Worm (Caenorhabditis elegans) whole organism, L1 larva: ENCODE measurements around the gene mrps-18C.

Experiments
- C04F5.9 ChIP-seq: sonication (generic microtip); optimal IDR thresholded peaks from 2 replicates; lab custom pipeline; 2016; ENCODE audit warnings: missing genetic modification characterization, missing compliant biosample characterization
- C16A3.4 ChIP-seq: fragments of 150-350 bp; optimal IDR thresholded peaks from 2 replicates; lab custom pipeline; 2014; ENCODE audit warnings: missing biosample characterization, missing genetic modification characterization
- alr-1 ChIP-seq: fragments of 200-800 bp; sonication (Bioruptor generic); optimal IDR thresholded peaks from 2 replicates; lab custom pipeline; 2018; ENCODE audit warnings: borderline replicate concordance, mild to moderate bottlenecking, missing genetic modification characterization, missing compliant biosample characterization
- aly-2 ChIP-seq: fragments of 150-350 bp; optimal IDR thresholded peaks from 2 replicates; lab custom pipeline; 2014; ENCODE audit warnings: missing biosample characterization, missing genetic modification characterization
- ama-1 ChIP-seq: fragments of 150-350 bp; optimal IDR thresholded peaks from 2 replicates; lab custom pipeline; 2014
- blmp-1 ChIP-seq: fragments of 150-350 bp; optimal IDR thresholded peaks from 2 replicates; lab custom pipeline; 2014; ENCODE audit warnings: missing biosample characterization, missing genetic modification characterization
- ceh-8 ChIP-seq: fragments of 200-800 bp; sonication (Bioruptor generic); optimal IDR thresholded peaks from 2 replicates; lab custom pipeline; 2018; ENCODE audit warnings: mild to moderate bottlenecking, missing genetic modification characterization, moderate library complexity, missing compliant biosample characterization
- ceh-90 ChIP-seq: sonication (generic microtip); optimal IDR thresholded peaks from 2 replicates; lab custom pipeline; 2016; ENCODE audit warnings: missing genetic modification characterization, missing compliant biosample characterization
- ces-1 ChIP-seq: fragments of 150-350 bp; optimal IDR thresholded peaks from 2 replicates; lab custom pipeline; 2014; ENCODE audit warnings: missing biosample characterization, missing genetic modification reagents, missing genetic modification characterization
- dpl-1 ChIP-seq, 3 experiments: fragments of 150-350 bp in 2 of 3; sonication (generic microtip) in 1 of 3; optimal IDR thresholded peaks; 2 replicates each; lab custom pipeline; 2014 to 2017; ENCODE audit warnings: missing biosample characterization in 3 of 3, missing genetic modification characterization in 3 of 3, missing genetic modification reagents in 3 of 3
- efl-1 ChIP-seq, 4 experiments: fragments of 150-350 bp; optimal IDR thresholded peaks in 3 of 4; peaks in 1 of 4; 1 replicate in 1 of 4; 2 replicates in 3 of 4; lab custom pipeline; 2014; ENCODE audit warnings: missing biosample characterization in 2 of 4, missing genetic modification characterization in 2 of 4, missing genetic modification reagents in 2 of 4
- efl-3 ChIP-seq: fragments of 200-800 bp; sonication (Bioruptor generic); optimal IDR thresholded peaks from 2 replicates; lab custom pipeline; 2018; ENCODE audit warnings: mild to moderate bottlenecking, missing genetic modification characterization, missing compliant biosample characterization
- elt-2 ChIP-seq: sonication (generic microtip); optimal IDR thresholded peaks from 2 replicates; lab custom pipeline; 2016; ENCODE audit warnings: missing genetic modification characterization, mild to moderate bottlenecking, inconsistent platforms, missing compliant biosample characterization, missing genetic modification reagents
- fkh-10 ChIP-seq: sonication (generic microtip); optimal IDR thresholded peaks from 2 replicates; lab custom pipeline; 2017; ENCODE audit warnings: missing biosample characterization, missing genetic modification reagents, missing genetic modification characterization
- fkh-4 ChIP-seq: sonication (generic microtip); optimal IDR thresholded peaks from 2 replicates; lab custom pipeline; 2016; ENCODE audit warnings: missing compliant biosample characterization, missing genetic modification characterization, borderline replicate concordance
- fos-1 ChIP-seq: fragments of 150-350 bp; optimal IDR thresholded peaks from 2 replicates; lab custom pipeline; 2014; ENCODE audit warnings: missing biosample characterization, missing genetic modification characterization
- hlh-4 ChIP-seq: sonication (generic microtip); optimal IDR thresholded peaks from 2 replicates; lab custom pipeline; 2016; ENCODE audit warnings: mild to moderate bottlenecking, missing genetic modification characterization, missing compliant biosample characterization
- irx-1 ChIP-seq: sonication (generic microtip); optimal IDR thresholded peaks from 2 replicates; lab custom pipeline; 2016; ENCODE audit warnings: missing genetic modification characterization, missing compliant biosample characterization
- isw-1 ChIP-seq: fragments of 200-800 bp; sonication (Bioruptor generic); IDR thresholded peaks from 2 replicates; pipeline ENCODE4 v1.3.6; 2022; ENCODE audit warnings: missing genetic modification characterization, missing compliant biosample characterization
- lin-13 ChIP-seq: fragments of 150-350 bp; optimal IDR thresholded peaks from 2 replicates; lab custom pipeline; 2014; ENCODE audit warnings: missing biosample characterization, missing genetic modification reagents, missing genetic modification characterization
- lin-14 ChIP-seq: fragments of 200-800 bp; sonication (Bioruptor generic); optimal IDR thresholded peaks from 2 replicates; lab custom pipeline; 2018; ENCODE audit warnings: mild to moderate bottlenecking, missing genetic modification characterization, moderate library complexity, missing compliant biosample characterization
- lin-35 ChIP-seq, 2 experiments: fragments of 150-350 bp; optimal IDR thresholded peaks; 2 replicates each; lab custom pipeline; 2014; ENCODE audit warnings: missing biosample characterization in 2 of 2, missing genetic modification characterization in 2 of 2, missing genetic modification reagents in 2 of 2
- lin-39 ChIP-seq: fragments of 150-350 bp; optimal IDR thresholded peaks from 2 replicates; lab custom pipeline; 2014; ENCODE audit warnings: missing biosample characterization, missing genetic modification reagents, missing genetic modification characterization
- lsy-2 ChIP-seq, 2 experiments: fragments of 150-350 bp; optimal IDR thresholded peaks; 2 replicates each; lab custom pipeline; 2014; ENCODE audit warnings: missing biosample characterization in 2 of 2, missing genetic modification characterization in 2 of 2
- mab-9 ChIP-seq: fragments of 200-800 bp; sonication (Bioruptor generic); IDR thresholded peaks from 2 replicates; pipeline ENCODE4 v1.3.6; 2022; ENCODE audit warnings: missing genetic modification reagents, missing genetic modification characterization, missing compliant biosample characterization
- mdl-1 ChIP-seq, 2 experiments: fragments of 150-350 bp; optimal IDR thresholded peaks; 2 replicates each; lab custom pipeline; 2014 to 2017; ENCODE audit warnings: missing biosample characterization in 2 of 2, missing genetic modification characterization in 2 of 2, inconsistent platforms in 1 of 2
- mef-2 ChIP-seq: fragments of 150-350 bp; optimal IDR thresholded peaks from 2 replicates; lab custom pipeline; 2014; ENCODE audit warnings: missing biosample characterization, missing genetic modification characterization
- nhr-11 ChIP-seq: fragments of 150-350 bp; optimal IDR thresholded peaks from 2 replicates; lab custom pipeline; 2014; ENCODE audit warnings: missing biosample characterization, missing genetic modification characterization
- nhr-12 ChIP-seq: sonication (generic microtip); optimal IDR thresholded peaks from 2 replicates; lab custom pipeline; 2017; ENCODE audit warnings: missing biosample characterization, missing genetic modification characterization
- nhr-19 ChIP-seq: fragments of 200-800 bp; sonication (Bioruptor generic); conservative IDR thresholded peaks from 2 replicates; pipeline ENCODE4 v1.3.6; 2022; ENCODE audit warnings: missing genetic modification characterization, missing compliant biosample characterization
- nhr-28 ChIP-seq: fragments of 150-350 bp; optimal IDR thresholded peaks from 2 replicates; lab custom pipeline; 2014; ENCODE audit warnings: missing biosample characterization, missing genetic modification characterization
- nhr-47 ChIP-seq: sonication (generic microtip); optimal IDR thresholded peaks from 2 replicates; lab custom pipeline; 2016; ENCODE audit warnings: mild to moderate bottlenecking, missing genetic modification characterization, moderate library complexity, missing compliant biosample characterization
- nhr-71 ChIP-seq: sonication (generic microtip); optimal IDR thresholded peaks from 2 replicates; lab custom pipeline; 2016; ENCODE audit warnings: mild to moderate bottlenecking, missing genetic modification characterization, moderate library complexity, missing compliant biosample characterization
- nhr-76 ChIP-seq: sonication (generic microtip); optimal IDR thresholded peaks from 2 replicates; lab custom pipeline; 2017; ENCODE audit warnings: missing biosample characterization, missing genetic modification characterization
- nhr-77 ChIP-seq: fragments of 150-350 bp; optimal IDR thresholded peaks from 2 replicates; lab custom pipeline; 2014; ENCODE audit warnings: missing biosample characterization, missing genetic modification characterization
- nhr-84 ChIP-seq: sonication (generic microtip); optimal IDR thresholded peaks from 2 replicates; lab custom pipeline; 2017; ENCODE audit warnings: missing biosample characterization, missing genetic modification characterization
- nhr-85 ChIP-seq: sonication (generic microtip); peaks from one replicate; lab custom pipeline; 2016; ENCODE audit warnings: missing genetic modification characterization, inconsistent platforms, missing compliant biosample characterization
- nhr-90 ChIP-seq: sonication (generic microtip); optimal IDR thresholded peaks from 2 replicates; lab custom pipeline; 2016; ENCODE audit warnings: mild to moderate bottlenecking, missing genetic modification characterization, missing compliant biosample characterization; ENCODE audit not compliant: poor library complexity
- skn-1 ChIP-seq: fragments of 150-350 bp; optimal IDR thresholded peaks from 2 replicates; lab custom pipeline; 2014; ENCODE audit warnings: missing biosample characterization, missing genetic modification characterization
- snpc-4 ChIP-seq: fragments of 150-350 bp; optimal IDR thresholded peaks from 2 replicates; lab custom pipeline; 2014; ENCODE audit warnings: missing biosample characterization, missing genetic modification characterization
- sox-4 ChIP-seq: sonication (generic microtip); optimal IDR thresholded peaks from 2 replicates; lab custom pipeline; 2016; ENCODE audit warnings: missing genetic modification characterization, missing compliant biosample characterization
- sup-37 ChIP-seq: fragments of 200-800 bp; sonication (Bioruptor generic); optimal IDR thresholded peaks from 2 replicates; lab custom pipeline; 2018; ENCODE audit warnings: mild to moderate bottlenecking, missing genetic modification characterization, missing compliant biosample characterization
- swsn-7 ChIP-seq: sonication (generic microtip); optimal IDR thresholded peaks from 2 replicates; lab custom pipeline; 2016; ENCODE audit warnings: missing genetic modification characterization, missing compliant biosample characterization
- tbx-2 ChIP-seq: sonication (generic microtip); optimal IDR thresholded peaks from 2 replicates; lab custom pipeline; 2016; ENCODE audit warnings: missing genetic modification characterization, missing compliant biosample characterization
- unc-30 ChIP-seq: sonication (generic microtip); optimal IDR thresholded peaks from 2 replicates; lab custom pipeline; 2017; ENCODE audit warnings: missing biosample characterization, missing genetic modification characterization
- unc-98 ChIP-seq: fragments of 200-800 bp; sonication (Bioruptor generic); IDR thresholded peaks from 2 replicates; pipeline ENCODE4 v1.3.6; 2022; ENCODE audit warnings: missing genetic modification characterization, missing compliant biosample characterization
- vab-15 ChIP-seq: sonication (generic microtip); optimal IDR thresholded peaks from 2 replicates; lab custom pipeline; 2017; ENCODE audit warnings: missing genotype, mild to moderate bottlenecking, missing genetic modification characterization, missing compliant biosample characterization
- xbp-1 ChIP-seq: sonication (generic microtip); optimal IDR thresholded peaks from 2 replicates; lab custom pipeline; 2016; ENCODE audit warnings: missing genetic modification characterization, missing compliant biosample characterization
- zag-1 ChIP-seq: fragments of 150-350 bp; optimal IDR thresholded peaks from 2 replicates; lab custom pipeline; 2014; ENCODE audit warnings: missing biosample characterization, missing genetic modification characterization
- zip-4 ChIP-seq: fragments of 200-800 bp; sonication (Bioruptor generic); optimal IDR thresholded peaks from 2 replicates; lab custom pipeline; 2018; ENCODE audit warnings: mild to moderate bottlenecking, missing genetic modification characterization, moderate library complexity, missing compliant biosample characterization

Gene mrps-18C

DNA sequence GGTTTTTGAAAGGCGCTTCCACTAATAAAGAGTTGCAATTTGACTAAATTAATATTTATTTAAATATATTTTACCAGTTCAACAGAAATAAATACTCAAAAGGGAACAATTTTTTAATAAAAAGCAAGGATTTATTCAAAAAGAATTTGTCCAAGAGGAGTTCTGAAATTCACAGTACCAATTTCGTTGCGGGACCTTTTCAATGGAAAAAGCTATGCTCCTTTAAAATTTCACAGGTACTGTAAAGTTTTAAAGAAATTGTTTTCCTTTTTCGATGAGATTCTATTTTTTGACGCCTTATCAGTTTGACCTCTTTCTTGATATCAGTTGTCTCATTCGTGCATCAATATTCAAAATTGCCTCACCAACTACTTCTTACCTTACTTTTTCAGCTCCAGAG lies 35.1 kb upstream of the mrps-18C start, which contains the start of gene tag-340:
tag-340 (plus strand) TSS at position 249 of the 400 bp plus-strand sequence.
- no peak for TF ChIP-seq efl-1 (optimal IDR thresholded peaks at IDR 0.05; lab: Kevin White, UChicago)
- peak in 1 of 2 experiments; percentile 20 for TF ChIP-seq efl-1 (GFP tag; optimal IDR thresholded peaks at IDR 0.05 in 1 of 2; lab: Kevin White, UChicago)
- no peak for TF ChIP-seq lin-35 (GFP tag; optimal IDR thresholded peaks at IDR 0.05; lab: Kevin White, UChicago)
- TF ChIP-seq C04F5.9 = no peak

DNA sequence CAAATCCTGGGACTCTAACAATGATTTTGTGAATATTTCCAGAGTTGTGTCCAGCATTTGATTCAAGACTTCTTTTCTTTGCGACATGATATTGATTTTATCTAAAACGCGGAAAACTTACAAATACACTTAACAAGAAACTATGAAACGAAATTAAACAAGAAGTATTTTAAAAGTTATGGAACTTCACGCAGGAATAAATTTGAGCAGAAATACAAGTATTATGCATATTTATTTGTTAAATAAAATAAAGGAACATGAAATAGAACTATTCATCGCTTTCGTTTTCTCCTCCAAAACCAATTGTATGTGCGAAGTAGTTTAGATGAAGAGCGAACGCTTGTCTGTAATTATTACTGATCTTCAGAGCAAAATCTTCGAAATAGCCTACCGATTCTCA lies 31.6 kb upstream of the mrps-18C start, which contains the start of gene kbp-2:
kbp-2 (minus strand) TSS at position 101 of the 400 bp plus-strand sequence.
- no peak for TF ChIP-seq alr-1
- no peak for TF ChIP-seq lsy-2 (tag; optimal IDR thresholded peaks at IDR 0.05; lab: Kevin White, UChicago)
- TF ChIP-seq sox-4 = no peak
- TF ChIP-seq nhr-71 = no peak
- no peak for TF ChIP-seq hlh-4
- TF ChIP-seq mab-9 (GFP tag; lab: Robert Waterston, UW) = no peak
- TF ChIP-seq nhr-19 = no peak

DNA sequence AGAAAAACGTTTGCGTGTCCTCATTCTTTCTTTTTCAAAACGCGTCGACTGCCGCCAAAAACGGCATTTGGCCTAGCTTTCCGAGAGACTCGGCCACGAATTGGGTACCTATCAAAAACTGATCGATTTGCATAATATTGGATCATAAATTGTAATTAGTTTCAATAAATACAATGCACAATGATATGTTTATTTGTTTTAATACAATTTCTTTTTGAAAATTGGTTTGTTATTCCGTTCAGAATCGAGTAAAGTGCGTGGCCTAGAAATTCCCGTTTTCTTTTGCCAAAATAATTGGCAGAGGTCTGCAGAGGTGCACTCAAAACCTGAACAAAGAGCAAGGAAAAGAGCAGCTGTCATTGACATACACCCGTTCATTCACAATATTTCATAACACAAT lies 30.0 kb upstream of the mrps-18C start, which contains the start of gene F26F4.8:
F26F4.8 (minus strand) TSS at position 69 of the 400 bp plus-strand sequence.
- TF ChIP-seq elt-2 (tag; lab: Kevin White, UChicago) (no peak), vab-15 (tag; lab: Kevin White, UChicago) (no peak), skn-1 (tag; lab: Kevin White, UChicago) (no peak), nhr-28 (tag; lab: Kevin White, UChicago) (no peak), fkh-4 (tag; lab: Kevin White, UChicago) (peak; percentile 88), nhr-90 (tag; lab: Kevin White, UChicago) (peak; percentile 63), sox-4 (peak; percentile 46), nhr-71 (peak; percentile 68), snpc-4 (tag; lab: Kevin White, UChicago) (peak; percentile 16), tbx-2 (tag; lab: Kevin White, UChicago) (peak; percentile 70), ama-1 (no peak), lsy-2 (tag; optimal IDR thresholded peaks at IDR 0.05; lab: Kevin White, UChicago) (peak; percentile 35 to 51), fos-1 (tag; lab: Kevin White, UChicago) (no peak), nhr-85 (tag; lab: Kevin White, UChicago) (peak; percentile 69), swsn-7 (tag; lab: Kevin White, UChicago) (peak; percentile 19), zip-4 (GFP tag; lab: Kevin White, UChicago) (no peak), unc-98 (peak; percentile 65), C16A3.4 (tag; lab: Kevin White, UChicago) (no peak), nhr-12 (tag; lab: Kevin White, UChicago) (no peak), ces-1 (GFP tag; lab: Kevin White, UChicago) (no peak), nhr-47 (peak; percentile 66), ceh-8 (no peak), isw-1 (GFP tag; lab: Robert Waterston, UW) (peak; percentile 37), lin-14 (GFP tag; lab: Kevin White, UChicago) (peak; percentile 64), ceh-90 (tag; lab: Kevin White, UChicago) (peak; percentile 94), mdl-1 (tag; optimal IDR thresholded peaks at IDR 0.05; lab: Kevin White, UChicago) (no peak), nhr-11 (tag; lab: Kevin White, UChicago) (no peak), nhr-84 (tag; lab: Kevin White, UChicago) (no peak), mef-2 (no peak), aly-2 (tag; lab: Kevin White, UChicago) (no peak), unc-30 (tag; lab: Kevin White, UChicago) (no peak), dpl-1 (GFP tag; optimal IDR thresholded peaks at IDR 0.05; lab: Kevin White, UChicago) (peak; percentile 52 to 84 (median 73)), efl-3 (GFP tag; lab: Kevin White, UChicago) (no peak), blmp-1 (tag; lab: Kevin White, UChicago) (no peak), fkh-10 (GFP tag; lab: Kevin White, UChicago) (no peak), irx-1 (tag; lab: Kevin White, UChicago) (peak; percentile 88), nhr-76 (no peak), lin-39 (tag; lab: Kevin White, UChicago) (no peak), sup-37 (GFP tag; lab: Kevin White, UChicago) (no peak), nhr-77 (tag; lab: Kevin White, UChicago) (no peak), lin-13 (GFP tag; lab: Kevin White, UChicago) (no peak), xbp-1 (tag; lab: Kevin White, UChicago) (no peak), zag-1 (tag; lab: Kevin White, UChicago) (no peak)
